Fruit fly (Drosophila melanogaster) whole organism, embryonic: ENCODE results near the gene WASp.

ENCODE experiments used
- Aef1 ChIP-seq: fragments of 200-800 bp; sonication (Bioruptor generic); IDR thresholded peaks from 3 replicates; pipeline ENCODE4 v1.3.6; 2022; ENCODE audit warnings: missing biosample characterization, missing genetic modification characterization
- Bgb ChIP-seq: fragments of 200-800 bp; sonication (Bioruptor generic); IDR thresholded peaks from 2 replicates; pipeline ENCODE4 v1.3.6; 2022; ENCODE audit warnings: missing biosample characterization, missing genetic modification characterization; ENCODE audit not compliant: partially characterized antibody
- CG10147 ChIP-seq: fragments of 200-800 bp; sonication (Bioruptor generic); optimal IDR thresholded peaks from 2 replicates; lab custom pipeline; 2019; ENCODE audit warnings: missing biosample characterization, mild to moderate bottlenecking, missing genetic modification characterization, moderate library complexity
- CG10267 ChIP-seq: fragments of 200-800 bp; sonication (Bioruptor generic); optimal IDR thresholded peaks from 2 replicates; lab custom pipeline; 2018; ENCODE audit warnings: missing biosample characterization, mild to moderate bottlenecking, missing genetic modification characterization, moderate library complexity
- CG12659 ChIP-seq: fragments of 200-800 bp; sonication (Bioruptor generic); optimal IDR thresholded peaks from 3 replicates; lab custom pipeline; 2017; ENCODE audit warnings: mild to moderate bottlenecking, missing biosample characterization, missing genetic modification reagents, missing genetic modification characterization
- CG12769 ChIP-seq: fragments of 200-800 bp; sonication (Bioruptor generic); optimal IDR thresholded peaks from 2 replicates; lab custom pipeline; 2019; ENCODE audit warnings: missing biosample characterization, mild to moderate bottlenecking, missing genetic modification characterization, moderate library complexity
- CG14667 ChIP-seq: fragments of 200-800 bp; sonication (Bioruptor generic); IDR thresholded peaks from 2 replicates; pipeline ENCODE4 v1.3.6; 2022; ENCODE audit warnings: missing biosample characterization, missing genetic modification characterization
- CG14965 ChIP-seq: fragments of 200-800 bp; sonication (Bioruptor generic); optimal IDR thresholded peaks from 2 replicates; lab custom pipeline; 2016; ENCODE audit warnings: missing biosample characterization, missing genetic modification characterization, borderline replicate concordance
- CG15514 ChIP-seq: fragments of 200-800 bp; sonication (Bioruptor generic); optimal IDR thresholded peaks from 3 replicates; lab custom pipeline; 2017; ENCODE audit warnings: missing biosample characterization, missing genetic modification characterization, mild to moderate bottlenecking, moderate library complexity, missing genetic modification reagents
- CG1603 ChIP-seq: fragments of 200-800 bp; sonication (Bioruptor generic); optimal IDR thresholded peaks from 2 replicates; lab custom pipeline; 2019; ENCODE audit warnings: missing biosample characterization, mild to moderate bottlenecking, missing genetic modification characterization, moderate library complexity
- CG16815 ChIP-seq: fragments of 200-800 bp; sonication (Bioruptor generic); optimal IDR thresholded peaks from 3 replicates; lab custom pipeline; 2017; ENCODE audit warnings: missing biosample characterization, mild to moderate bottlenecking, missing genetic modification characterization
- CG18262 ChIP-seq: fragments of 200-800 bp; optimal IDR thresholded peaks from 3 replicates; lab custom pipeline; 2019; ENCODE audit warnings: missing biosample characterization, mild to moderate bottlenecking, missing genetic modification characterization, moderate library complexity
- CG2120 ChIP-seq: fragments of 200-800 bp; sonication (Bioruptor generic); optimal IDR thresholded peaks from 3 replicates; lab custom pipeline; 2016; ENCODE audit warnings: missing biosample characterization, missing genetic modification characterization
- CG34224 ChIP-seq: fragments of 200-800 bp; sonication (Bioruptor generic); IDR thresholded peaks from 3 replicates; pipeline ENCODE4 v1.3.6; 2022; ENCODE audit warnings: missing biosample characterization, missing genetic modification characterization; ENCODE audit not compliant: partially characterized antibody
- CG34422 ChIP-seq: fragments of 200-800 bp; sonication (Bioruptor generic); IDR thresholded peaks from 3 replicates; pipeline ENCODE4 v1.3.6; 2022; ENCODE audit warnings: missing biosample characterization, missing genetic modification characterization
- CG6813 ChIP-seq: fragments of 200-800 bp; sonication (Bioruptor generic); optimal IDR thresholded peaks from 2 replicates; lab custom pipeline; 2017; ENCODE audit warnings: missing biosample characterization, missing genetic modification characterization, mild to moderate bottlenecking, moderate library complexity, missing genetic modification reagents
- CG7928 ChIP-seq: fragments of 200-800 bp; sonication (Bioruptor generic); optimal IDR thresholded peaks from 2 replicates; lab custom pipeline; 2017; ENCODE audit warnings: missing biosample characterization, mild to moderate bottlenecking, missing genetic modification characterization
- CG9817 ChIP-seq: fragments of 200-800 bp; sonication (Bioruptor generic); optimal IDR thresholded peaks from 2 replicates; lab custom pipeline; 2018; ENCODE audit warnings: missing biosample characterization, mild to moderate bottlenecking, missing genetic modification characterization, moderate library complexity
- CG9932 ChIP-seq: fragments of 200-800 bp; sonication (Bioruptor generic); IDR thresholded peaks from 2 replicates; pipeline ENCODE4 v1.3.6; 2022; ENCODE audit warnings: missing biosample characterization, missing genetic modification characterization
- Dip3 ChIP-seq: fragments of 200-800 bp; sonication (Bioruptor generic); optimal IDR thresholded peaks from 3 replicates; lab custom pipeline; 2016; ENCODE audit warnings: missing biosample characterization, missing genetic modification characterization
- Doc3 ChIP-seq: fragments of 200-800 bp; sonication (Bioruptor generic); IDR thresholded peaks from 3 replicates; pipeline ENCODE4 v1.3.6; 2022; ENCODE audit warnings: missing biosample characterization, missing genetic modification characterization; ENCODE audit not compliant: partially characterized antibody
- E2f2 ChIP-seq: fragments of 200-800 bp; sonication (Bioruptor generic); IDR thresholded peaks from 2 replicates; pipeline ENCODE4 v1.3.6; 2022; ENCODE audit warnings: missing biosample characterization, missing genetic modification characterization
- Ets65A ChIP-seq: fragments of 200-800 bp; sonication (Bioruptor generic); peaks from one replicate; lab custom pipeline; 2016; ENCODE audit warnings: missing biosample characterization, missing genetic modification characterization
- Ets97D ChIP-seq: fragments of 200-800 bp; sonication (Bioruptor generic); optimal IDR thresholded peaks from 3 replicates; lab custom pipeline; 2016; ENCODE audit warnings: missing biosample characterization, missing genetic modification characterization
- MBD-R2 ChIP-seq: fragments of 200-800 bp; sonication (Bioruptor generic); IDR thresholded peaks from 2 replicates; pipeline ENCODE4 v1.3.6; 2022; ENCODE audit warnings: missing biosample characterization, missing genetic modification characterization
- MTF-1 ChIP-seq: fragments of 200-800 bp; sonication (Bioruptor generic); optimal IDR thresholded peaks from 2 replicates; lab custom pipeline; 2018; ENCODE audit warnings: missing biosample characterization, mild to moderate bottlenecking, missing genetic modification characterization, borderline replicate concordance
- Med ChIP-seq: fragments of 200-800 bp; sonication (Bioruptor generic); peaks from one replicate; lab custom pipeline; 2016; ENCODE audit warnings: missing biosample characterization, missing genetic modification characterization, mild to moderate bottlenecking, inconsistent platforms, moderate library complexity
- Mrtf ChIP-seq: fragments of 200-800 bp; sonication (Bioruptor generic); IDR thresholded peaks from 3 replicates; pipeline ENCODE4 v1.3.6; 2022; ENCODE audit warnings: missing biosample characterization, missing genetic modification characterization
- Oli ChIP-seq: fragments of 200-800 bp; sonication (Bioruptor generic); optimal IDR thresholded peaks from 2 replicates; lab custom pipeline; 2018; ENCODE audit warnings: missing biosample characterization, mild to moderate bottlenecking, missing genetic modification characterization, moderate library complexity
- Sin3A ChIP-seq: fragments of >200 bp; optimal IDR thresholded peaks from 2 replicates; lab custom pipeline; 2018
- Sry-β ChIP-seq: fragments of 200-800 bp; sonication (Bioruptor generic); optimal IDR thresholded peaks from 2 replicates; lab custom pipeline; 2018; ENCODE audit warnings: missing biosample characterization, mild to moderate bottlenecking, missing genetic modification characterization, moderate library complexity
- YL-1 ChIP-seq: fragments of 200-800 bp; sonication (Bioruptor generic); optimal IDR thresholded peaks from 3 replicates; lab custom pipeline; 2017; ENCODE audit warnings: missing biosample characterization, mild to moderate bottlenecking, missing genetic modification characterization
- amos ChIP-seq: fragments of 200-800 bp; sonication (Bioruptor generic); IDR thresholded peaks from 2 replicates; pipeline ENCODE4 v1.3.6; 2022; ENCODE audit warnings: missing biosample characterization, missing genetic modification characterization; ENCODE audit not compliant: partially characterized antibody
- bigmax ChIP-seq: fragments of 200-800 bp; sonication (Bioruptor generic); optimal IDR thresholded peaks from 2 replicates; lab custom pipeline; 2018; ENCODE audit warnings: missing biosample characterization, mild to moderate bottlenecking, missing genetic modification characterization
- chinmo ChIP-seq: fragments of 200-800 bp; sonication (Bioruptor generic); IDR thresholded peaks from 4 replicates; pipeline ENCODE4 v1.3.6; 2022; ENCODE audit warnings: missing biosample characterization, missing genetic modification characterization; ENCODE audit not compliant: partially characterized antibody
- crol ChIP-seq: fragments of 200-800 bp; sonication (Bioruptor generic); IDR thresholded peaks from 2 replicates; pipeline ENCODE4 v1.3.6; 2022; ENCODE audit warnings: missing biosample characterization, missing genetic modification characterization
- dm ChIP-seq: fragments of 200-800 bp; sonication (Bioruptor generic); optimal IDR thresholded peaks from 3 replicates; lab custom pipeline; 2016; ENCODE audit warnings: missing biosample characterization, missing genetic modification characterization
- ftz-f1 ChIP-seq: fragments of 200-800 bp; sonication (Bioruptor generic); optimal IDR thresholded peaks from 2 replicates; lab custom pipeline; 2016; ENCODE audit warnings: missing biosample characterization, missing genetic modification characterization
- gcm ChIP-seq: fragments of 200-800 bp; sonication (Bioruptor generic); optimal IDR thresholded peaks from 2 replicates; lab custom pipeline; 2019; ENCODE audit warnings: missing biosample characterization, mild to moderate bottlenecking, missing genetic modification characterization, moderate library complexity
- gsb-n ChIP-seq: fragments of 200-800 bp; sonication (Bioruptor generic); optimal IDR thresholded peaks from 3 replicates; lab custom pipeline; 2018; ENCODE audit warnings: missing biosample characterization, mild to moderate bottlenecking, missing genetic modification characterization
- jumu ChIP-seq: fragments of 200-800 bp; sonication (Bioruptor generic); optimal IDR thresholded peaks from 3 replicates; lab custom pipeline; 2016; ENCODE audit warnings: missing biosample characterization, missing genetic modification characterization
- lmd ChIP-seq: fragments of 200-800 bp; sonication (Bioruptor generic); IDR thresholded peaks from 2 replicates; pipeline ENCODE4 v1.3.6; 2022; ENCODE audit warnings: missing biosample characterization, missing genetic modification characterization
- mam ChIP-seq: fragments of 200-800 bp; sonication (Bioruptor generic); optimal IDR thresholded peaks from 3 replicates; lab custom pipeline; 2016; ENCODE audit warnings: missing biosample characterization, missing genetic modification characterization
- phol ChIP-seq: fragments of 200-800 bp; sonication (Bioruptor generic); optimal IDR thresholded peaks from 3 replicates; lab custom pipeline; 2018; ENCODE audit warnings: missing biosample characterization, mild to moderate bottlenecking, missing genetic modification characterization, moderate library complexity
- ranshi ChIP-seq: fragments of 200-800 bp; sonication (Bioruptor generic); IDR thresholded peaks from 2 replicates; pipeline ENCODE4 v1.3.6; 2022; ENCODE audit warnings: missing biosample characterization, missing genetic modification characterization
- rib ChIP-seq: fragments of 200-800 bp; sonication (Bioruptor generic); IDR thresholded peaks from 2 replicates; pipeline ENCODE4 v1.3.6; 2022; ENCODE audit warnings: missing biosample characterization, missing genetic modification characterization
- trem ChIP-seq: fragments of 200-800 bp; optimal IDR thresholded peaks from 3 replicates; lab custom pipeline; 2019; ENCODE audit warnings: missing biosample characterization, mild to moderate bottlenecking, missing genetic modification characterization, moderate library complexity
- ttk ChIP-seq: fragments of 200-800 bp; sonication (Bioruptor generic); IDR thresholded peaks from 2 replicates; pipeline ENCODE4 v2.1.2; 2022; ENCODE audit warnings: missing biosample characterization, missing genetic modification characterization

The WASp gene

dm6 chr3R:28810942-28811676 lies 20.7 kb downstream of the WASp start, which contains the start of gene wdn (continued):
- peak; percentile 14 for TF ChIP-seq CG12659 (GFP tag; lab: Kevin White, UChicago)
- TF ChIP-seq Doc3 (GFP tag; lab: Robert Waterston, UW) = 0 out of 3 replicates have a peak, but pooled peaks have one; percentile 45
- TF ChIP-seq CG18262 (tag; lab: Kevin White, UChicago) = peak; percentile 15
- TF ChIP-seq CG15514 = peak; percentile 92
- TF ChIP-seq Mrtf (GFP tag; lab: Robert Waterston, UW) = no peak
- TF ChIP-seq CG34224 (GFP tag; lab: Robert Waterston, UW) = peak; percentile 45; the same call in 2 of the 3 replicates
- TF ChIP-seq CG14965 (GFP tag; lab: Kevin White, UChicago) = no peak
- no peak for TF ChIP-seq CG6813 (GFP tag; lab: Kevin White, UChicago)
- TF ChIP-seq Oli (tag; lab: Kevin White, UChicago) = peak; percentile 10
- TF ChIP-seq jumu (GFP tag; lab: Kevin White, UChicago) = peak; percentile 3
- peak; percentile 63 for TF ChIP-seq dm (GFP tag; lab: Kevin White, UChicago)
- TF ChIP-seq ttk = no peak
- TF ChIP-seq mam (GFP tag; lab: Kevin White, UChicago) = peak; percentile 5
- peak; percentile 16 for TF ChIP-seq CG9817 (tag; lab: Kevin White, UChicago)
- peak; percentile 72 for TF ChIP-seq Med
- no peak for TF ChIP-seq MTF-1
- TF ChIP-seq Ets65A (GFP tag; lab: Kevin White, UChicago) = peak; percentile 69
- no peak for TF ChIP-seq CG2120 (GFP tag; lab: Kevin White, UChicago)
- no peak for TF ChIP-seq rib (GFP tag; lab: Robert Waterston, UW)
- peak; percentile 41 for TF ChIP-seq CG1603 (tag; lab: Kevin White, UChicago)
- TF ChIP-seq crol = peak; percentile 88
- TF ChIP-seq CG10147 (GFP tag; lab: Kevin White, UChicago) = peak; percentile 6
- peak; percentile 92; the same call in 2 of the 3 replicates for TF ChIP-seq CG34422
- peak; percentile 32; the same call in 1 of the 2 replicates for TF ChIP-seq CG9932
- peak; percentile 40; the same call in 1 of the 2 replicates for TF ChIP-seq MBD-R2
- TF ChIP-seq CG14667 (GFP tag; lab: Robert Waterston, UW) = no peak
- TF ChIP-seq Sry-β (GFP tag; lab: Kevin White, UChicago) = peak; percentile 93
- peak; percentile 88 for TF ChIP-seq CG10267
- TF ChIP-seq lmd (GFP tag; lab: Robert Waterston, UW) = peak; percentile 11; the same call in 1 of the 2 replicates
- TF ChIP-seq Sin3A (lab: Kevin White, UChicago) = peak; percentile 42
- 0 out of 2 replicates have a peak, but pooled peaks have one; percentile 21 for TF ChIP-seq amos (GFP tag; lab: Robert Waterston, UW)
- peak; percentile 65 for TF ChIP-seq Aef1
- TF ChIP-seq Dip3 (GFP tag; lab: Kevin White, UChicago) = peak; percentile 12
- peak; percentile 35; the same call in 1 of the 2 replicates for TF ChIP-seq E2f2 (GFP tag; lab: Robert Waterston, UW)
- TF ChIP-seq ranshi (GFP tag; lab: Robert Waterston, UW) = 0 out of 2 replicates have a peak, but pooled peaks have one; percentile 13
- TF ChIP-seq gsb-n (tag; lab: Kevin White, UChicago) = peak; percentile 63
- TF ChIP-seq ftz-f1 (GFP tag; lab: Kevin White, UChicago) = peak; percentile 73
- TF ChIP-seq trem (tag; lab: Kevin White, UChicago) = peak; percentile 98
- TF ChIP-seq CG7928 (GFP tag; lab: Kevin White, UChicago) = no peak
- TF ChIP-seq Ets97D (GFP tag; lab: Kevin White, UChicago) = peak; percentile 30
- 0 out of 4 replicates have a peak, but pooled peaks have one; percentile 23 for TF ChIP-seq chinmo
- peak; percentile 49 for TF ChIP-seq gcm (GFP tag; lab: Kevin White, UChicago)
- TF ChIP-seq CG16815 (GFP tag; lab: Kevin White, UChicago) = no peak
- TF ChIP-seq Bgb (GFP tag; lab: Robert Waterston, UW) = peak; percentile 25; the same call in 1 of the 2 replicates
- no peak for TF ChIP-seq CG12769 (tag; lab: Kevin White, UChicago)
- peak; percentile 87 for TF ChIP-seq YL-1 (GFP tag; lab: Kevin White, UChicago)
- peak; percentile 100 for TF ChIP-seq phol (tag; lab: Kevin White, UChicago)
- TF ChIP-seq bigmax (GFP tag; lab: Kevin White, UChicago) = peak; percentile 91
